Fruit fly (Drosophila melanogaster): Measurements from ENCODE around the gene CG14546.

The CG14546 gene

dm6 chr3R:25885136-25885535 lies 37.3 kb downstream of the CG14546 start (continued):
- no peak for TF ChIP-seq C15 (GFP tag; IDR thresholded peaks at IDR 0.05)
- TF ChIP-seq sug (tag; optimal IDR thresholded peaks at IDR 0.05), result peak; percentile 10
- no peak for TF ChIP-seq bcd (GFP tag; optimal IDR thresholded peaks at IDR 0.05)
- peak; percentile 59 for TF ChIP-seq odd (GFP tag; optimal IDR thresholded peaks at IDR 0.05)
- TF ChIP-seq dimm (GFP tag; IDR thresholded peaks at IDR 0.05), result no peak
- 0 out of 2 replicates have a peak, but pooled peaks have one; percentile 19 for TF ChIP-seq CG14441 (GFP tag; IDR thresholded peaks at IDR 0.05)
- TF ChIP-seq CG4328 (GFP tag; optimal IDR thresholded peaks at IDR 0.05), result no peak
- no peak for TF ChIP-seq CG13624 (GFP tag; optimal IDR thresholded peaks at IDR 0.05)
- peak; percentile 17 for TF ChIP-seq CG18262 (tag; optimal IDR thresholded peaks at IDR 0.05)
- peak; percentile 33 for TF ChIP-seq CG10209 (GFP tag; optimal IDR thresholded peaks at IDR 0.05)
- TF ChIP-seq CG8478 (optimal IDR thresholded peaks at IDR 0.05), result no peak
- TF ChIP-seq cad (GFP tag; optimal IDR thresholded peaks at IDR 0.05), result no peak
- peak; percentile 4 for TF ChIP-seq CG17912 (GFP tag; optimal IDR thresholded peaks at IDR 0.05)
- peak; percentile 20 for TF ChIP-seq CG6813 (GFP tag; optimal IDR thresholded peaks at IDR 0.05)
- peak; percentile 73 for TF ChIP-seq CG2202 (tag; optimal IDR thresholded peaks at IDR 0.05)
- peak; percentile 29 for TF ChIP-seq Fer1 (GFP tag; optimal IDR thresholded peaks at IDR 0.05)
- TF ChIP-seq org-1 (GFP tag; optimal IDR thresholded peaks at IDR 0.05), result peak; percentile 30
- TF ChIP-seq CG8359 (GFP tag; optimal IDR thresholded peaks at IDR 0.05; ENCODE audit: borderline replicate concordance), result peak; percentile 19
- TF ChIP-seq Bteb2 (GFP tag; optimal IDR thresholded peaks at IDR 0.05), result no peak
- TF ChIP-seq CG9876 (GFP tag; optimal IDR thresholded peaks at IDR 0.05), result no peak
- TF ChIP-seq D19A (tag; optimal IDR thresholded peaks at IDR 0.05), result no peak
- TF ChIP-seq Eip74EF (GFP tag; optimal IDR thresholded peaks at IDR 0.05), result no peak
- no peak for TF ChIP-seq Sox100B (GFP tag; optimal IDR thresholded peaks at IDR 0.05)
- no peak for TF ChIP-seq knrl (GFP tag; IDR thresholded peaks at IDR 0.05; ENCODE audit: partially characterized antibody)
- TF ChIP-seq CG4854 (GFP tag; optimal IDR thresholded peaks at IDR 0.05), result no peak
- no peak for TF ChIP-seq zfh1 (GFP tag; IDR thresholded peaks at IDR 0.05)
- no peak for TF ChIP-seq Dfd (GFP tag; optimal IDR thresholded peaks at IDR 0.05)
- TF ChIP-seq sima (GFP tag; optimal IDR thresholded peaks at IDR 0.05), result no peak
- peak; percentile 1 for TF ChIP-seq CG2116 (GFP tag; optimal IDR thresholded peaks at IDR 0.05)
- TF ChIP-seq E2f2 (GFP tag; IDR thresholded peaks at IDR 0.05), result 0 out of 2 replicates have a peak, but pooled peaks have one; percentile 27
- TF ChIP-seq otp (GFP tag; IDR thresholded peaks at IDR 0.05), result peak; percentile 31; the same call in 1 of the 3 replicates
- TF ChIP-seq CG3407 (GFP tag; optimal IDR thresholded peaks at IDR 0.05), result peak; percentile 75
- no peak for TF ChIP-seq psq (GFP tag; optimal IDR thresholded peaks at IDR 0.05)
- no peak for TF ChIP-seq CG30020 (tag; optimal IDR thresholded peaks at IDR 0.05)
- no peak for TF ChIP-seq CG8290 (GFP tag; optimal IDR thresholded peaks at IDR 0.05)
- TF ChIP-seq CG8290 (tag; optimal IDR thresholded peaks at IDR 0.05), result peak in 1 of 2 experiments; percentile 71
- TF ChIP-seq disco-r (GFP tag; optimal IDR thresholded peaks at IDR 0.05), result no peak
- no peak for TF ChIP-seq CG12299 (tag; optimal IDR thresholded peaks at IDR 0.05)
- no peak for TF ChIP-seq vnd (GFP tag; IDR thresholded peaks at IDR 0.05; ENCODE audit: partially characterized antibody)
- peak; percentile 16 for TF ChIP-seq CG15011 (GFP tag; optimal IDR thresholded peaks at IDR 0.05)
- no peak for TF ChIP-seq CG17361 (GFP tag; IDR thresholded peaks at IDR 0.05)
- TF ChIP-seq gsb-n (tag; optimal IDR thresholded peaks at IDR 0.05), result peak; percentile 38
- no peak for TF ChIP-seq CG32767 (GFP tag; IDR thresholded peaks at IDR 0.05)
- TF ChIP-seq CG2712 (tag; optimal IDR thresholded peaks at IDR 0.05), result peak; percentile 31
- TF ChIP-seq hkb (optimal IDR thresholded peaks at IDR 0.05), result no peak
- peak; percentile 39; the same call in 1 of the 2 replicates for TF ChIP-seq hkb (GFP tag; IDR thresholded peaks at IDR 0.05)
- no peak for TF ChIP-seq br (optimal IDR thresholded peaks at IDR 0.05)
- TF ChIP-seq peb (GFP tag; IDR thresholded peaks at IDR 0.05), result no peak
- TF ChIP-seq CG9817 (tag; optimal IDR thresholded peaks at IDR 0.05), result no peak
- TF ChIP-seq Lhr (GFP tag; optimal IDR thresholded peaks at IDR 0.05), result peak; percentile 35
- no peak for TF ChIP-seq CG31388 (GFP tag; optimal IDR thresholded peaks at IDR 0.05)
- no peak for TF ChIP-seq Ets65A (GFP tag)
- no peak for TF ChIP-seq dati (GFP tag; IDR thresholded peaks at IDR 0.05)

Data from whole organism, embryonic.